Fruit fly (Drosophila melanogaster): ENCODE results near the gene CG10747.

- TF ChIP-seq CG14711 (tag; optimal IDR thresholded peaks at IDR 0.05) (no peak), CG7101 (tag; optimal IDR thresholded peaks at IDR 0.05) (no peak), toe (GFP tag; optimal IDR thresholded peaks at IDR 0.05) (no peak), pad (GFP tag; optimal IDR thresholded peaks at IDR 0.05) (peak; percentile 42), Hr96 (GFP tag; optimal IDR thresholded peaks at IDR 0.05) (no peak), CG12768 (GFP tag; optimal IDR thresholded peaks at IDR 0.05) (no peak), CG5204 (GFP tag; optimal IDR thresholded peaks at IDR 0.05) (no peak), CG11617 (GFP tag; optimal IDR thresholded peaks at IDR 0.05) (no peak), CG1620 (GFP tag; optimal IDR thresholded peaks at IDR 0.05) (no peak), kay (GFP tag; ENCODE audit: borderline replicate concordance) (no peak)
These were observed 7.0 kb downstream of the CG10747 start for dm6 chr2L:20084068-20084651.
